Fruit fly (Drosophila melanogaster): ENCODE measurements around the gene CG14659.

DNA sequence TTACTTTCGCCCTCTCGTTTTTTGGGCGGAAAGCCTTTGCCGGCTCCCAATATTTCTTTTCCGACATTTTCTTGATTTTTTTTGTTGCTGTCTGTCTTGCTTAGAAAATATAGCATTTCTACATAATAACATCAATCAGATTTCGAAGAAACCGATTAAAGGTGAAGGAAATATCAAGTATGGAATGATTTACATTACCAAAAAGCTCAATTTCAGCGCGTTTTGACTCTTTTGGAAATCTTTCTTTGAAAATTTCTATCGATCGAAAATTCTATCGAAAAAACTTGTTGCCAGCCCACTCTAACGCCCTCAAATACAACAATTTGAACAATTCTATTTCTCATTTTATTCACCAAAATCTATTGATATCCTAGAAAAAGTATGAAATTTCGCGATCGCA, at the start of gene CG14659:
- no peak for TF ChIP-seq HLH106 (tag; optimal IDR thresholded peaks at IDR 0.05)
- no peak for TF ChIP-seq usp (GFP tag; optimal IDR thresholded peaks at IDR 0.05)

All from whole organism, wandering third instar larva.